Worm (Caenorhabditis elegans) whole organism, young adult: ENCODE results near the gene H01G02.3.

Experiments used
- B0261.1 ChIP-seq: sonication (generic microtip); optimal IDR thresholded peaks from 2 replicates; lab custom pipeline; 2016; ENCODE audit warnings: mild to moderate bottlenecking, missing genetic modification characterization, moderate library complexity, missing compliant biosample characterization
- C06A6.2 ChIP-seq: fragments of 200-800 bp; sonication (Bioruptor generic); conservative IDR thresholded peaks from 2 replicates; pipeline ENCODE4 v1.3.6; 2022; ENCODE audit warnings: missing genetic modification characterization, missing compliant biosample characterization
- F23B12.7 ChIP-seq: sonication (generic microtip); optimal IDR thresholded peaks from 2 replicates; lab custom pipeline; 2017; ENCODE audit warnings: missing genetic modification characterization, mild to moderate bottlenecking, missing compliant biosample characterization, antibody characterized with exemption, moderate library complexity; ENCODE audit not compliant: insufficient read depth
- F39B2.1 ChIP-seq: fragments of 200-800 bp; sonication (Bioruptor generic); IDR thresholded peaks from 2 replicates; pipeline ENCODE4 v1.3.6; 2022; ENCODE audit warnings: missing genetic modification reagents, missing genetic modification characterization, missing compliant biosample characterization
- K12H6.12 ChIP-seq: fragments of 200-800 bp; sonication (Bioruptor generic); optimal IDR thresholded peaks from 2 replicates; lab custom pipeline; 2018; ENCODE audit warnings: mild to moderate bottlenecking, missing genetic modification characterization, missing compliant biosample characterization
- Y79H2A.3 ChIP-seq: fragments of 200-800 bp; sonication (Bioruptor generic); conservative IDR thresholded peaks from 2 replicates; pipeline ENCODE4 v1.3.6; 2022; ENCODE audit warnings: missing genetic modification reagents, missing genetic modification characterization, missing compliant biosample characterization
- aptf-3 ChIP-seq: fragments of 200-800 bp; sonication (Bioruptor generic); IDR thresholded peaks from 2 replicates; pipeline ENCODE4 v1.3.6; 2022; ENCODE audit warnings: missing genetic modification characterization, missing compliant biosample characterization
- cebp-1 ChIP-seq, 2 experiments: fragments of 200-800 bp in 1 of 2; sonication (Bioruptor generic) in 1 of 2; sonication (generic microtip) in 1 of 2; IDR thresholded peaks in 1 of 2; optimal IDR thresholded peaks in 1 of 2; 2 replicates each; pipeline versions ENCODE4 v1.3.6 to Lab custom; 2017 to 2022; ENCODE audit warnings: missing compliant biosample characterization in 2 of 2, missing genetic modification characterization in 2 of 2, mild to moderate bottlenecking in 1 of 2, missing genetic modification reagents in 1 of 2, moderate library complexity in 1 of 2
- cebp-2 ChIP-seq: fragments of 200-800 bp; sonication (Bioruptor generic); IDR thresholded peaks from 2 replicates; pipeline ENCODE4 v1.3.6; 2022; ENCODE audit warnings: missing genetic modification characterization, missing compliant biosample characterization
- ceh-58 ChIP-seq: fragments of 200-800 bp; sonication (Bioruptor generic); IDR thresholded peaks from 2 replicates; pipeline ENCODE4 v1.3.6; 2022; ENCODE audit warnings: missing genetic modification characterization, missing compliant biosample characterization
- dox-1 ChIP-seq: fragments of 200-800 bp; sonication (Bioruptor generic); IDR thresholded peaks from 2 replicates; pipeline ENCODE4 v1.3.6; 2022; ENCODE audit warnings: missing genetic modification reagents, missing genetic modification characterization, missing compliant biosample characterization
- dpff-1 ChIP-seq: sonication (generic microtip); optimal IDR thresholded peaks from 2 replicates; lab custom pipeline; 2017; ENCODE audit warnings: mild to moderate bottlenecking, missing genetic modification characterization, missing compliant biosample characterization
- egrh-3 ChIP-seq: fragments of 200-800 bp; sonication (Bioruptor generic); IDR thresholded peaks from 2 replicates; pipeline ENCODE4 v1.3.6; 2022; ENCODE audit warnings: missing genetic modification reagents, missing genetic modification characterization, missing compliant biosample characterization
- ets-4 ChIP-seq: fragments of 200-800 bp; sonication (Bioruptor generic); optimal IDR thresholded peaks from 2 replicates; lab custom pipeline; 2018; ENCODE audit warnings: mild to moderate bottlenecking, missing genetic modification characterization, missing compliant biosample characterization
- fkh-3 ChIP-seq: sonication (generic microtip); optimal IDR thresholded peaks from 2 replicates; lab custom pipeline; 2016; ENCODE audit warnings: mild to moderate bottlenecking, missing genetic modification characterization, missing compliant biosample characterization
- gei-17 ChIP-seq: fragments of 200-800 bp; sonication (Bioruptor generic); optimal IDR thresholded peaks from 2 replicates; lab custom pipeline; 2018; ENCODE audit warnings: mild to moderate bottlenecking, missing genetic modification characterization, missing compliant biosample characterization
- him-1 ChIP-seq: sonication (generic microtip); optimal IDR thresholded peaks from 2 replicates; lab custom pipeline; 2016; ENCODE audit warnings: missing genotype, missing genetic modification reagents, missing genetic modification characterization, missing compliant biosample characterization
- hlh-26 ChIP-seq: fragments of 200-800 bp; sonication (Bioruptor generic); conservative IDR thresholded peaks from 2 replicates; pipeline ENCODE4 v1.3.6; 2022; ENCODE audit warnings: missing genetic modification reagents, missing genetic modification characterization, missing compliant biosample characterization
- hrde-1 ChIP-seq: sonication (generic microtip); optimal IDR thresholded peaks from 2 replicates; lab custom pipeline; 2016; ENCODE audit warnings: missing genetic modification characterization, mild to moderate bottlenecking, missing compliant biosample characterization, moderate library complexity, missing genotype, missing genetic modification reagents, borderline replicate concordance
- lin-26 ChIP-seq: fragments of 200-800 bp; sonication (Bioruptor generic); IDR thresholded peaks from 2 replicates; pipeline ENCODE4 v1.3.6; 2022; ENCODE audit warnings: missing genetic modification reagents, missing genetic modification characterization, missing compliant biosample characterization
- lin-40 ChIP-seq: sonication (generic microtip); optimal IDR thresholded peaks from 2 replicates; lab custom pipeline; 2016; ENCODE audit warnings: missing genetic modification characterization, mild to moderate bottlenecking, missing compliant biosample characterization, missing genotype, missing genetic modification reagents
- lsl-1 ChIP-seq: fragments of 200-800 bp; sonication (Bioruptor generic); optimal IDR thresholded peaks from 2 replicates; lab custom pipeline; 2018; ENCODE audit warnings: mild to moderate bottlenecking, missing genetic modification characterization, moderate library complexity, missing compliant biosample characterization
- madf-6 ChIP-seq: fragments of 200-800 bp; sonication (Bioruptor generic); IDR thresholded peaks from 2 replicates; pipeline ENCODE4 v1.3.6; 2022; ENCODE audit warnings: missing genetic modification reagents, missing genetic modification characterization, missing compliant biosample characterization
- nfya-1 ChIP-seq: sonication (generic microtip); optimal IDR thresholded peaks from 2 replicates; lab custom pipeline; 2017; ENCODE audit warnings: antibody characterized with exemption, missing compliant biosample characterization, missing genetic modification characterization, borderline replicate concordance; ENCODE audit not compliant: insufficient read depth
- nfyb-1 ChIP-seq: fragments of 200-800 bp; sonication (Bioruptor generic); IDR thresholded peaks from 2 replicates; pipeline ENCODE4 v1.3.6; 2022; ENCODE audit warnings: missing genetic modification reagents, missing genetic modification characterization, missing compliant biosample characterization
- nhr-27 ChIP-seq: fragments of 200-800 bp; sonication (Bioruptor generic); optimal IDR thresholded peaks from 2 replicates; lab custom pipeline; 2018; ENCODE audit warnings: mild to moderate bottlenecking, missing genetic modification characterization, moderate library complexity, missing compliant biosample characterization
- nhr-90 ChIP-seq: sonication (generic microtip); optimal IDR thresholded peaks from 2 replicates; lab custom pipeline; 2016; ENCODE audit warnings: missing genotype, mild to moderate bottlenecking, missing genetic modification characterization, missing compliant biosample characterization
- pha-4 ChIP-seq: fragments of 150-350 bp; sonication (generic microtip); optimal IDR thresholded peaks from 2 replicates; lab custom pipeline; 2014; ENCODE audit warnings: missing biosample characterization, missing genetic modification reagents, missing genetic modification characterization
- rpc-1 ChIP-seq, 2 experiments: fragments of 150-350 bp in 1 of 2; sonication (generic microtip) in 1 of 2; optimal IDR thresholded peaks; 2 replicates each; lab custom pipeline; 2014 to 2018; ENCODE audit warnings: missing biosample characterization in 1 of 2, missing genetic modification characterization in 1 of 2, missing genetic modification reagents in 1 of 2, missing genotype in 1 of 2
- sdz-38 ChIP-seq: sonication (generic microtip); optimal IDR thresholded peaks from 2 replicates; lab custom pipeline; 2016; ENCODE audit warnings: missing genotype, missing genetic modification characterization, missing compliant biosample characterization
- snpc-3.4 ChIP-seq: sonication (generic microtip); optimal IDR thresholded peaks from 2 replicates; lab custom pipeline; 2017; ENCODE audit warnings: missing genetic modification characterization, mild to moderate bottlenecking, missing compliant biosample characterization, antibody characterized with exemption, moderate library complexity, missing genotype, missing genetic modification reagents
- tbx-9 ChIP-seq: sonication (generic microtip); optimal IDR thresholded peaks from 2 replicates; lab custom pipeline; 2016; ENCODE audit warnings: borderline replicate concordance, missing genetic modification characterization, inconsistent platforms, missing compliant biosample characterization
- unc-130 ChIP-seq: sonication (generic microtip); optimal IDR thresholded peaks from 2 replicates; lab custom pipeline; 2016; ENCODE audit warnings: missing genetic modification reagents, missing genetic modification characterization, missing compliant biosample characterization
- ztf-28 ChIP-seq: fragments of 200-800 bp; sonication (Bioruptor generic); IDR thresholded peaks from 2 replicates; pipeline ENCODE4 v1.3.6; 2022; ENCODE audit warnings: missing genetic modification reagents, missing genetic modification characterization, missing compliant biosample characterization

H01G02.3 gene

DNA sequence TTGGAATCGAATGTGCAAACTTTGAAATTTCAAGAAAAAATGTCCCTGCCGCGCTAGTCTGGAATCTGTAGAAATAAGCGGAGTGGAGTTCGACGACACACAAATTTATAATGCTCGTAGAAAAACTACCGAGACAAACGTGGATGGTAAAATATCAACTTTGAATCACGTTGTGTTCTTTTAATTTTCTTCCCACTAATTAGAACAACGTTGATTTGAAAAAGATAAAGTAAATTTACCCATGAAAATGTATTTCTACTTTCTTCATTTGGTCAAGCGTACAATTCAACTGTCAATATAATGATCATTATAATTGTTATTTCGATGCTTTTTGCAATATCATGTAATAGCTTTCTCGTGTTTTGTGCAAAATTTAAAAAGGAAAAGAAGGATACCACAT, 50.0 kb downstream of the H01G02.3 start, which contains the start of gene K01A6.5:
Gene K01A6.5, plus strand, starts transcription at position 301 of the 400 bp plus-strand sequence.
- TF ChIP-seq gei-17 (GFP tag; lab: Kevin White, UChicago) (no peak), unc-130 (GFP tag; lab: Kevin White, UChicago) (no peak), nfyb-1 (no peak), aptf-3 (no peak), snpc-3.4 (tag; lab: Kevin White, UChicago) (no peak), nfya-1 (tag; lab: Kevin White, UChicago) (no peak), hrde-1 (no peak), dox-1 (GFP tag; lab: Robert Waterston, UW) (no peak), ztf-28 (no peak), F39B2.1 (no peak), sdz-38 (tag; lab: Kevin White, UChicago) (no peak)

DNA sequence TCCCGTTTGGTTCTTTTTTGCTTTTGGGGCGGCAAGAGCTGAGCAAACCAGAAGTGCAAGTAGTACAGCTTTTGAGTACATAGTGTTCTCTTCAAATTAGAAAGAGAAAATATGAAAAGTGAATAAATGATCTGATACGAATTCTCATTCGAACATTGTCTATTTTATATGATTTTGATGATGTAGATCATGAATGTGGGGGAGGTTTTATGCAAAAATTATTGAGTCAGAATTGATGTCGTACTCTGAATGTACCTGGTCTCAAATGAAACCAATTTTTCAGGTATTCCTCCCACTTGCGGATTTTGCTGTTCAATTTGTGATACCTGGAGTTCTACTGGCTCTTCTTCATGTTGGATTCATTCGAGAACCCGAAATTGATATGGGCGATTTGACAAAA, 52.2 kb downstream of the H01G02.3 start, which contains the start of gene K01A6.4:
Gene K01A6.4, minus strand, starts transcription at position 101 of the 400 bp plus-strand sequence.
- no peak for TF ChIP-seq nhr-90 (tag; lab: Kevin White, UChicago)
- TF ChIP-seq B0261.1 (tag; lab: Kevin White, UChicago), result no peak
- no peak for TF ChIP-seq pha-4 (tag; lab: Kevin White, UChicago)
- TF ChIP-seq ceh-58 (GFP tag; lab: Robert Waterston, UW), result no peak
- TF ChIP-seq rpc-1 (optimal IDR thresholded peaks at IDR 0.05; lab: Kevin White, UChicago), result no peak
- no peak for TF ChIP-seq rpc-1 (tag; optimal IDR thresholded peaks at IDR 0.05; lab: Kevin White, UChicago)

DNA sequence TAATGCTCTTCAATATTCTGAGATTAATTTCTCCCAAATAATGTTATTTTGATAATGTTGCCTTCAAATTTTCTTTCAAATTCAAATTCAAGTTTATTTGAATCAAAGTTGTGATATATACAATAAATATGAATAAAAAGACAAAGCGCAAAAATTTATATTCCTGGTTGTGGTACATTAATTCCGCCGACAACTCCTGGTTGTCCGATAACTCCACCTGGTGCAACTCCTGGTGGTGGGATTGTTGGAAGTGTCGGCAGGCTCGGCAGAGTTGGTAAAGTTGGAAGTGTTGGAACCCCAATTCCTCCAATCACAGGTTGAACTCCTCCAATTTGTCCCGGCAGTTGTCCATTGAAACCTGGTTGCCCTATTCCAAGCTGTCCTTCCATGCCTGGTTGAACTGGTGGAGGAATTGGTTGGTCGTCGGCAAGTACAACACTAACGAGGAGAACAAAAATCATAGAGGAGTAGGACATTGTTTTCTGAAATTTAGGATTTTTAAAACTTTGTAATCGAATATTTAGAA, 54.2 kb downstream of the H01G02.3 start, which contains the start of gene K01A6.7:
Gene K01A6.7, minus strand, starts transcription at position 476 of the 526 bp plus-strand sequence.
- no peak for TF ChIP-seq nhr-27 (tag; lab: Kevin White, UChicago)
- no peak for TF ChIP-seq cebp-2 (GFP tag; lab: Robert Waterston, UW)
- no peak for TF ChIP-seq lsl-1 (GFP tag; lab: Kevin White, UChicago)

DNA sequence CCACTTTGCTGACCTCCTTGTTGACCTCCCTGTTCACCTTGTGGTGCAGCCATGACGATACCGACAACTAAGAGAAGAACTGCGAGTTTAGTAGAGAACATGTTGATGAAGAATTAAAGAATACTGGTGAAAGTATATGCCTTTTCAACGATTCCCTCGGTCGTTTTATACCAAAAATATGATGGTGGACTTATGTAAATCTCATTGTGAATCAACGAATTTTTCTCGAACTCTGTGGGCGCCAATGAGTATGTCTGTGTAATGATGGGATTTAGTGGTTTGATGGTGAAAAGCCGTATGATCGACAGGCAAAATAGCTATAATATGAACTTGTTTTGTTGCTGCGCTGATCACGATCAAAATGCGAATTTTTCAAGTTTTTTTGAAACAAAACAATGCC, 55.1 kb downstream of the H01G02.3 start, which contains the start of gene K01A6.8:
Gene K01A6.8, minus strand, starts transcription at position 101 of the 400 bp plus-strand sequence.
- no peak for TF ChIP-seq lin-26 (GFP tag; lab: Robert Waterston, UW)
- TF ChIP-seq cebp-1 (GFP tag; IDR thresholded peaks at IDR 0.05; lab: Robert Waterston, UW), result no peak
- no peak for TF ChIP-seq cebp-1 (tag; optimal IDR thresholded peaks at IDR 0.05; lab: Kevin White, UChicago)
- no peak for TF ChIP-seq fkh-3 (tag; lab: Kevin White, UChicago)
- TF ChIP-seq K12H6.12 (tag; lab: Kevin White, UChicago), result no peak
- no peak for TF ChIP-seq F23B12.7 (tag; lab: Kevin White, UChicago)
- no peak for TF ChIP-seq dpff-1 (tag; lab: Kevin White, UChicago)
- no peak for TF ChIP-seq him-1
- no peak for TF ChIP-seq sdz-38 (tag; lab: Kevin White, UChicago)
- no peak for TF ChIP-seq egrh-3
- TF ChIP-seq C06A6.2 (GFP tag; lab: Robert Waterston, UW), result no peak
- TF ChIP-seq hlh-26 (GFP tag; lab: Robert Waterston, UW), result no peak
- no peak for TF ChIP-seq lsl-1 (GFP tag; lab: Kevin White, UChicago)
- no peak for TF ChIP-seq lin-40
- TF ChIP-seq ets-4 (GFP tag; lab: Kevin White, UChicago), result no peak
- no peak for TF ChIP-seq nhr-27 (tag; lab: Kevin White, UChicago)
- no peak for TF ChIP-seq madf-6
- TF ChIP-seq tbx-9 (tag; lab: Kevin White, UChicago), result no peak
- TF ChIP-seq Y79H2A.3 (GFP tag; lab: Robert Waterston, UW), result no peak
